Worm (Caenorhabditis elegans) whole organism, L4/young adult: Measurements from ENCODE around the gene gcy-11.

Source experiments
- W03F9.2 ChIP-seq: fragments of 150-350 bp; optimal IDR thresholded peaks from 2 replicates; lab custom pipeline; 2014; ENCODE audit warnings: missing biosample characterization, missing genetic modification characterization
- him-1 ChIP-seq: sonication (generic microtip); optimal IDR thresholded peaks from 2 replicates; lab custom pipeline; 2016; ENCODE audit warnings: missing genotype, missing genetic modification reagents, missing genetic modification characterization, missing compliant biosample characterization

- TF ChIP-seq W03F9.2 (no peak), him-1 (tag; lab: Kevin White, UChicago) (no peak)
Measured at ce11 chrX:17019098-17019497, 36.3 kb downstream of the gcy-11 start.
